Fruit fly (Drosophila melanogaster) whole organism, pupa: ENCODE measurements around the gene Cpr65Ay.

Source experiments
- CG13204 ChIP-seq: fragments of 200-800 bp; sonication (Bioruptor generic); optimal IDR thresholded peaks from 2 replicates; lab custom pipeline; 2018; ENCODE audit warnings: missing biosample characterization, mild to moderate bottlenecking, missing genetic modification characterization, moderate library complexity
- CG8301 ChIP-seq: fragments of 200-800 bp; sonication (Bioruptor generic); optimal IDR thresholded peaks from 2 replicates; lab custom pipeline; 2018; ENCODE audit warnings: missing biosample characterization, mild to moderate bottlenecking, missing genetic modification characterization
- CG9948 ChIP-seq: fragments of 200-800 bp; sonication (Bioruptor generic); optimal IDR thresholded peaks from 2 replicates; lab custom pipeline; 2018; ENCODE audit warnings: missing biosample characterization, mild to moderate bottlenecking, missing genetic modification characterization, moderate library complexity
- EcR ChIP-seq: fragments of 200-800 bp; sonication (Bioruptor generic); optimal IDR thresholded peaks from 3 replicates; lab custom pipeline; 2019; ENCODE audit warnings: missing biosample characterization, missing genetic modification characterization, mild to moderate bottlenecking, moderate library complexity, missing genetic modification reagents
- Snoo ChIP-seq: fragments of 200-800 bp; sonication (Bioruptor generic); optimal IDR thresholded peaks from 3 replicates; lab custom pipeline; 2017; ENCODE audit warnings: missing biosample characterization, mild to moderate bottlenecking, missing genetic modification characterization, inconsistent platforms

dm6 chr3L:6125409-6125689 lies 33.1 kb downstream of the Cpr65Ay start:
- TF ChIP-seq Snoo (tag; lab: Kevin White, UChicago) (no peak), CG13204 (GFP tag; lab: Kevin White, UChicago) (no peak), CG9948 (no peak), EcR (no peak), CG8301 (no peak)
